Fruit fly (Drosophila melanogaster) whole organism, embryonic: ENCODE data around the gene AnxB9.

Source experiments
- Atf6 ChIP-seq: fragments of 200-800 bp; sonication (Bioruptor generic); IDR thresholded peaks from 2 replicates; pipeline ENCODE4 v1.3.6; 2022; ENCODE audit warnings: missing biosample characterization, missing genetic modification characterization
- BEAF-32 ChIP-seq: fragments of 200-800 bp; sonication (Bioruptor generic); optimal IDR thresholded peaks from 3 replicates; lab custom pipeline; 2017; ENCODE audit warnings: missing biosample characterization, missing genetic modification characterization, mild to moderate bottlenecking, moderate library complexity, missing genetic modification reagents
- Blimp-1 ChIP-seq: fragments of 200-800 bp; sonication (Bioruptor generic); optimal IDR thresholded peaks from 3 replicates; lab custom pipeline; 2018; ENCODE audit warnings: missing biosample characterization, missing genetic modification characterization, mild to moderate bottlenecking, moderate library complexity, missing genetic modification reagents
- CG10209 ChIP-seq: fragments of 200-800 bp; sonication (Bioruptor generic); optimal IDR thresholded peaks from 3 replicates; lab custom pipeline; 2017; ENCODE audit warnings: missing biosample characterization, mild to moderate bottlenecking, missing genetic modification characterization, missing genetic modification reagents
- CG11085 ChIP-seq: fragments of 200-800 bp; sonication (Bioruptor generic); IDR thresholded peaks from 2 replicates; pipeline ENCODE4 v1.3.6; 2022; ENCODE audit warnings: missing biosample characterization, missing genetic modification characterization
- CG12744 ChIP-seq: fragments of 200-800 bp; sonication (Bioruptor generic); optimal IDR thresholded peaks from 2 replicates; lab custom pipeline; 2016; ENCODE audit warnings: missing biosample characterization, missing genetic modification characterization
- CG13287 ChIP-seq: fragments of 200-800 bp; sonication (Bioruptor generic); IDR thresholded peaks from 2 replicates; pipeline ENCODE4 v1.3.6; 2022; ENCODE audit warnings: missing biosample characterization, missing genetic modification characterization; ENCODE audit not compliant: partially characterized antibody
- CG13624 ChIP-seq: fragments of 200-800 bp; sonication (Bioruptor generic); optimal IDR thresholded peaks from 2 replicates; lab custom pipeline; 2016; ENCODE audit warnings: missing biosample characterization, missing genetic modification characterization
- CG13775 ChIP-seq: fragments of 200-800 bp; sonication (Bioruptor generic); optimal IDR thresholded peaks from 3 replicates; lab custom pipeline; 2017; ENCODE audit warnings: missing biosample characterization, mild to moderate bottlenecking, missing genetic modification characterization
- CG14667 ChIP-seq: fragments of 200-800 bp; sonication (Bioruptor generic); IDR thresholded peaks from 2 replicates; pipeline ENCODE4 v1.3.6; 2022; ENCODE audit warnings: missing biosample characterization, missing genetic modification characterization
- CG15601 ChIP-seq: fragments of 200-800 bp; sonication (Bioruptor generic); optimal IDR thresholded peaks from 3 replicates; lab custom pipeline; 2019; ENCODE audit warnings: missing biosample characterization, mild to moderate bottlenecking, missing genetic modification characterization, moderate library complexity
- CG17385 ChIP-seq: fragments of 200-800 bp; sonication (Bioruptor generic); optimal IDR thresholded peaks from 3 replicates; lab custom pipeline; 2018; ENCODE audit warnings: missing biosample characterization, mild to moderate bottlenecking, missing genetic modification characterization
- CG1832 ChIP-seq: fragments of 200-800 bp; sonication (Bioruptor generic); optimal IDR thresholded peaks from 2 replicates; lab custom pipeline; 2017; ENCODE audit warnings: missing biosample characterization, mild to moderate bottlenecking, missing genetic modification characterization, inconsistent platforms
- CG2199 ChIP-seq: fragments of 200-800 bp; sonication (Bioruptor generic); IDR thresholded peaks from 3 replicates; pipeline ENCODE4 v1.3.6; 2022; ENCODE audit warnings: missing biosample characterization, missing genetic modification characterization
- CG2678 ChIP-seq: fragments of 200-800 bp; sonication (Bioruptor generic); optimal IDR thresholded peaks from 3 replicates; lab custom pipeline; 2019; ENCODE audit warnings: missing biosample characterization, mild to moderate bottlenecking, missing genetic modification characterization, moderate library complexity
- CG32772 ChIP-seq: fragments of 200-800 bp; sonication (Bioruptor generic); IDR thresholded peaks from 2 replicates; pipeline ENCODE4 v1.3.6; 2022; ENCODE audit warnings: missing biosample characterization, missing genetic modification characterization
- CG33213 ChIP-seq: fragments of 200-800 bp; sonication (Bioruptor generic); optimal IDR thresholded peaks from 3 replicates; lab custom pipeline; 2016; ENCODE audit warnings: missing biosample characterization, missing genetic modification characterization
- CG3847 ChIP-seq: fragments of 200-800 bp; sonication (Bioruptor generic); IDR thresholded peaks from 2 replicates; pipeline ENCODE4 v1.3.6; 2022; ENCODE audit warnings: missing biosample characterization, missing genetic modification characterization
- CG4854 ChIP-seq: fragments of 200-800 bp; sonication (Bioruptor generic); optimal IDR thresholded peaks from 2 replicates; lab custom pipeline; 2016; ENCODE audit warnings: missing biosample characterization, missing genetic modification characterization, inconsistent platforms
- CG6689 ChIP-seq: fragments of 200-800 bp; sonication (Bioruptor generic); IDR thresholded peaks from 2 replicates; pipeline ENCODE4 v1.3.6; 2022; ENCODE audit warnings: missing biosample characterization, missing genetic modification characterization
- CG8281 ChIP-seq: fragments of 200-800 bp; sonication (Bioruptor generic); optimal IDR thresholded peaks from 2 replicates; lab custom pipeline; 2018; ENCODE audit warnings: missing biosample characterization, mild to moderate bottlenecking, missing genetic modification characterization, moderate library complexity
- CG8290 ChIP-seq, 3 experiments: fragments of 200-800 bp; sonication (Bioruptor generic); optimal IDR thresholded peaks; 2 replicates each; lab custom pipeline; 2016 to 2019; ENCODE audit warnings: missing biosample characterization in 3 of 3, missing genetic modification characterization in 3 of 3, mild to moderate bottlenecking in 2 of 3, moderate library complexity in 1 of 3
- CG9932 ChIP-seq: fragments of 200-800 bp; sonication (Bioruptor generic); IDR thresholded peaks from 2 replicates; pipeline ENCODE4 v1.3.6; 2022; ENCODE audit warnings: missing biosample characterization, missing genetic modification characterization
- Chrac-16 ChIP-seq: fragments of 200-800 bp; sonication (Bioruptor generic); optimal IDR thresholded peaks from 3 replicates; lab custom pipeline; 2016; ENCODE audit warnings: missing biosample characterization, missing genetic modification characterization
- Dp ChIP-seq: fragments of 200-800 bp; sonication (Bioruptor generic); optimal IDR thresholded peaks from 2 replicates; lab custom pipeline; 2018; ENCODE audit warnings: missing biosample characterization, mild to moderate bottlenecking, missing genetic modification characterization, moderate library complexity
- Lim3 ChIP-seq: fragments of 200-800 bp; sonication (Bioruptor generic); IDR thresholded peaks from 2 replicates; pipeline ENCODE4 v1.3.6; 2022; ENCODE audit warnings: missing biosample characterization, missing genetic modification characterization
- MBD-R2 ChIP-seq: fragments of 200-800 bp; sonication (Bioruptor generic); IDR thresholded peaks from 2 replicates; pipeline ENCODE4 v1.3.6; 2022; ENCODE audit warnings: missing biosample characterization, missing genetic modification characterization
- Meics ChIP-seq: fragments of 200-800 bp; sonication (Bioruptor generic); optimal IDR thresholded peaks from 2 replicates; lab custom pipeline; 2017; ENCODE audit warnings: missing biosample characterization, mild to moderate bottlenecking, missing genetic modification characterization
- NfI ChIP-seq: fragments of 200-800 bp; sonication (Bioruptor generic); optimal IDR thresholded peaks from 3 replicates; lab custom pipeline; 2018; ENCODE audit warnings: missing biosample characterization, mild to moderate bottlenecking, missing genetic modification characterization, moderate library complexity
- Ptx1 ChIP-seq: fragments of 200-800 bp; sonication (Bioruptor generic); IDR thresholded peaks from 2 replicates; pipeline ENCODE4 v1.3.6; 2022; ENCODE audit warnings: missing biosample characterization, missing genetic modification characterization
- Six4 ChIP-seq: fragments of 200-800 bp; sonication (Bioruptor generic); optimal IDR thresholded peaks from 2 replicates; lab custom pipeline; 2016; ENCODE audit warnings: missing biosample characterization, missing genetic modification characterization
- Xbp1 ChIP-seq: fragments of 200-800 bp; sonication (Bioruptor generic); optimal IDR thresholded peaks from 3 replicates; lab custom pipeline; 2016; ENCODE audit warnings: missing biosample characterization, mild to moderate bottlenecking, missing genetic modification characterization
- ab ChIP-seq: fragments of 200-800 bp; sonication (Bioruptor generic); optimal IDR thresholded peaks from 2 replicates; lab custom pipeline; 2016; ENCODE audit warnings: missing biosample characterization, missing genetic modification characterization
- al ChIP-seq: fragments of 200-800 bp; sonication (Bioruptor generic); IDR thresholded peaks from 2 replicates; pipeline ENCODE4 v1.3.6; 2022; ENCODE audit warnings: missing biosample characterization, missing genetic modification characterization
- bbx ChIP-seq: fragments of 200-800 bp; sonication (Bioruptor generic); IDR thresholded peaks from 2 replicates; pipeline ENCODE4 v1.3.6; 2022; ENCODE audit warnings: missing biosample characterization, missing genetic modification characterization; ENCODE audit not compliant: partially characterized antibody
- bcd ChIP-seq: fragments of 200-800 bp; sonication (Bioruptor generic); optimal IDR thresholded peaks from 2 replicates; lab custom pipeline; 2017; ENCODE audit warnings: missing biosample characterization, mild to moderate bottlenecking, missing genetic modification characterization
- caup ChIP-seq: fragments of 200-800 bp; sonication (Bioruptor generic); optimal IDR thresholded peaks from 3 replicates; lab custom pipeline; 2017; ENCODE audit warnings: missing biosample characterization, mild to moderate bottlenecking, missing genetic modification characterization, moderate library complexity; ENCODE audit not compliant: severe bottlenecking
- chif ChIP-seq, 2 experiments: fragments of 200-800 bp; sonication (Bioruptor generic); optimal IDR thresholded peaks; 3 replicates each; lab custom pipeline; 2016; ENCODE audit warnings: missing biosample characterization in 2 of 2, missing genetic modification characterization in 2 of 2
- corto ChIP-seq: fragments of 200-800 bp; sonication (Bioruptor generic); optimal IDR thresholded peaks from 2 replicates; lab custom pipeline; 2016; ENCODE audit warnings: missing biosample characterization, mild to moderate bottlenecking, missing genetic modification characterization, moderate library complexity
- cwo ChIP-seq: fragments of 200-800 bp; sonication (Bioruptor generic); optimal IDR thresholded peaks from 3 replicates; lab custom pipeline; 2017; ENCODE audit warnings: missing biosample characterization, missing genetic modification characterization, mild to moderate bottlenecking, moderate library complexity, missing genetic modification reagents
- emc ChIP-seq: fragments of 200-800 bp; sonication (Bioruptor generic); optimal IDR thresholded peaks from 2 replicates; lab custom pipeline; 2016; ENCODE audit warnings: missing biosample characterization, missing genetic modification characterization
- ems ChIP-seq: fragments of 200-800 bp; sonication (Bioruptor generic); optimal IDR thresholded peaks from 3 replicates; lab custom pipeline; 2016; ENCODE audit warnings: missing biosample characterization, missing genetic modification characterization
- fu2 ChIP-seq: fragments of 200-800 bp; sonication (Bioruptor generic); optimal IDR thresholded peaks from 2 replicates; lab custom pipeline; 2016; ENCODE audit warnings: missing biosample characterization, missing genetic modification characterization
- gsb ChIP-seq: fragments of 200-800 bp; sonication (Bioruptor generic); IDR thresholded peaks from 2 replicates; pipeline ENCODE4 v1.3.6; 2022; ENCODE audit warnings: missing biosample characterization, missing genetic modification characterization
- mam ChIP-seq: fragments of 200-800 bp; sonication (Bioruptor generic); optimal IDR thresholded peaks from 3 replicates; lab custom pipeline; 2016; ENCODE audit warnings: missing biosample characterization, missing genetic modification characterization
- otp ChIP-seq: fragments of 200-800 bp; sonication (Bioruptor generic); IDR thresholded peaks from 3 replicates; pipeline ENCODE4, ENCODE4 v1.3.6; 2022; ENCODE audit warnings: missing biosample characterization, missing genetic modification characterization
- rib ChIP-seq: fragments of 200-800 bp; sonication (Bioruptor generic); IDR thresholded peaks from 2 replicates; pipeline ENCODE4 v1.3.6; 2022; ENCODE audit warnings: missing biosample characterization, missing genetic modification characterization
- sd ChIP-seq: fragments of 200-800 bp; sonication (Bioruptor generic); optimal IDR thresholded peaks from 3 replicates; lab custom pipeline; 2018; ENCODE audit warnings: missing biosample characterization, mild to moderate bottlenecking, missing genetic modification characterization, moderate library complexity
- wek ChIP-seq: fragments of 200-800 bp; sonication (Bioruptor generic); optimal IDR thresholded peaks from 3 replicates; lab custom pipeline; 2018; ENCODE audit warnings: missing biosample characterization, mild to moderate bottlenecking, missing genetic modification characterization, moderate library complexity
- zfh1 ChIP-seq: fragments of 200-800 bp; sonication (Bioruptor generic); IDR thresholded peaks from 3 replicates; pipeline ENCODE4 v1.3.6; 2022; ENCODE audit warnings: missing biosample characterization, missing genetic modification characterization

AnxB9 gene

dm6 chr3R:21111046-21111480 lies 46.0 kb downstream of the AnxB9 start, which contains the start of gene Rab11 (continued):
- peak; percentile 35 for TF ChIP-seq mam (GFP tag; lab: Kevin White, UChicago)
- TF ChIP-seq CG3847 (GFP tag; lab: Robert Waterston, UW), result peak; percentile 67
- no peak for TF ChIP-seq wek
- TF ChIP-seq CG13287 (GFP tag; lab: Robert Waterston, UW), result peak; percentile 89
- no peak for TF ChIP-seq CG14667 (GFP tag; lab: Robert Waterston, UW)
- peak; percentile 68 for TF ChIP-seq CG2678 (tag; lab: Kevin White, UChicago)
- TF ChIP-seq Blimp-1 (GFP tag; lab: Kevin White, UChicago), result peak; percentile 41
- TF ChIP-seq ab, result no peak
- TF ChIP-seq CG32772 (GFP tag; lab: Robert Waterston, UW), result no peak
- no peak for TF ChIP-seq CG12744 (GFP tag; lab: Kevin White, UChicago)
- TF ChIP-seq ems (GFP tag; lab: Kevin White, UChicago), result peak; percentile 68
- TF ChIP-seq rib (GFP tag; lab: Robert Waterston, UW), result no peak
- peak; percentile 20 for TF ChIP-seq Six4 (GFP tag; lab: Kevin White, UChicago)
- peak; percentile 26 for TF ChIP-seq CG15601 (tag; lab: Kevin White, UChicago)
- TF ChIP-seq zfh1 (GFP tag; lab: Robert Waterston, UW), result 0 out of 3 replicates have a peak, but pooled peaks have one; percentile 35
- peak; percentile 88 for TF ChIP-seq bbx
- peak; percentile 38; the same call in 1 of the 2 replicates for TF ChIP-seq al (GFP tag; lab: Robert Waterston, UW)
- peak; percentile 93 for TF ChIP-seq BEAF-32 (GFP tag; lab: Kevin White, UChicago)
- TF ChIP-seq CG6689, result peak; percentile 20; the same call in 1 of the 2 replicates
- TF ChIP-seq CG11085, result no peak
- TF ChIP-seq sd (tag; lab: Kevin White, UChicago), result peak; percentile 21
- TF ChIP-seq Dp (GFP tag; lab: Kevin White, UChicago), result peak; percentile 53
- peak; percentile 66 for TF ChIP-seq CG13775 (GFP tag; lab: Kevin White, UChicago)
- TF ChIP-seq caup (GFP tag; lab: Kevin White, UChicago), result peak; percentile 36
- peak; percentile 24 for TF ChIP-seq corto (GFP tag; lab: Kevin White, UChicago)
- no peak for TF ChIP-seq Lim3 (GFP tag; lab: Robert Waterston, UW)
- TF ChIP-seq CG8290 (GFP tag; optimal IDR thresholded peaks at IDR 0.05; lab: Kevin White, UChicago), result peak; percentile 68
- peak; percentile 24 to 68 for TF ChIP-seq CG8290 (tag; optimal IDR thresholded peaks at IDR 0.05; lab: Kevin White, UChicago)
- peak; percentile 35 for TF ChIP-seq Chrac-16 (GFP tag; lab: Kevin White, UChicago)
- TF ChIP-seq Ptx1, result peak; percentile 62
- TF ChIP-seq CG4854 (GFP tag; lab: Kevin White, UChicago), result peak; percentile 8
- peak in 1 of 2 experiments; percentile 41 for TF ChIP-seq chif (GFP tag; optimal IDR thresholded peaks at IDR 0.05; lab: Kevin White, UChicago)
- TF ChIP-seq CG8281 (tag; lab: Kevin White, UChicago), result no peak
- TF ChIP-seq Xbp1 (GFP tag; lab: Kevin White, UChicago), result peak; percentile 71
- TF ChIP-seq MBD-R2 (GFP tag; lab: Robert Waterston, UW), result 0 out of 2 replicates have a peak, but pooled peaks have one; percentile 15
- TF ChIP-seq Meics, result peak; percentile 21
- TF ChIP-seq fu2, result peak; percentile 20
- TF ChIP-seq CG17385 (GFP tag; lab: Kevin White, UChicago), result no peak
- TF ChIP-seq CG2199, result no peak
- TF ChIP-seq CG10209 (GFP tag; lab: Kevin White, UChicago), result peak; percentile 38
- no peak for TF ChIP-seq CG1832 (GFP tag; lab: Kevin White, UChicago)
- TF ChIP-seq Atf6, result peak; percentile 55; the same call in 1 of the 2 replicates
- peak; percentile 47 for TF ChIP-seq NfI (GFP tag; lab: Kevin White, UChicago)
- peak; percentile 30 for TF ChIP-seq bcd (GFP tag; lab: Kevin White, UChicago)
- no peak for TF ChIP-seq otp (GFP tag; lab: Robert Waterston, UW)
- peak; percentile 35 for TF ChIP-seq CG13624 (GFP tag; lab: Kevin White, UChicago)
- TF ChIP-seq gsb, result no peak
- peak; percentile 2 for TF ChIP-seq CG33213 (GFP tag; lab: Kevin White, UChicago)
- peak; percentile 78 for TF ChIP-seq CG9932 (GFP tag; lab: Robert Waterston, UW)
- TF ChIP-seq cwo, result peak; percentile 20
- no peak for TF ChIP-seq emc (GFP tag; lab: Kevin White, UChicago)
